Worm (Caenorhabditis elegans) whole organism, L2 larva: ENCODE data around the gene Y38H6A.1.
"Not testable (repeated sequence)": the region's sequence is repeated elsewhere in the genome, so short reads cannot be mapped to it uniquely, and the experiment has no call there.

ENCODE experiments used
- F13H6.1 ChIP-seq: sonication (generic microtip); optimal IDR thresholded peaks from 2 replicates; lab custom pipeline; 2016; ENCODE audit warnings: missing genetic modification characterization, missing compliant biosample characterization
- R02D3.7 ChIP-seq: fragments of 150-350 bp; optimal IDR thresholded peaks from 2 replicates; lab custom pipeline; 2014; ENCODE audit warnings: missing biosample characterization, missing genetic modification characterization
- Y55F3AM.14 ChIP-seq: fragments of 200-800 bp; sonication (Bioruptor generic); optimal IDR thresholded peaks from 2 replicates; lab custom pipeline; 2018; ENCODE audit warnings: mild to moderate bottlenecking, missing genetic modification characterization, missing compliant biosample characterization
- ZK546.5 ChIP-seq: sonication (generic microtip); optimal IDR thresholded peaks from 2 replicates; lab custom pipeline; 2017; ENCODE audit warnings: missing biosample characterization, missing genetic modification characterization
- aly-2 ChIP-seq: fragments of 150-350 bp; optimal IDR thresholded peaks from 2 replicates; lab custom pipeline; 2014; ENCODE audit warnings: missing biosample characterization, missing genetic modification characterization
- ama-1 ChIP-seq: fragments of 150-350 bp; optimal IDR thresholded peaks from 2 replicates; lab custom pipeline; 2018; ENCODE audit warnings: inconsistent platforms
- ceh-16 ChIP-seq: fragments of 150-350 bp; optimal IDR thresholded peaks from 2 replicates; lab custom pipeline; 2014; ENCODE audit warnings: missing biosample characterization, missing genetic modification characterization
- ceh-82 ChIP-seq: fragments of 150-350 bp; optimal IDR thresholded peaks from 2 replicates; lab custom pipeline; 2014; ENCODE audit warnings: missing biosample characterization, missing genetic modification characterization
- crh-2 ChIP-seq: sonication (generic microtip); optimal IDR thresholded peaks from 2 replicates; lab custom pipeline; 2017; ENCODE audit warnings: missing biosample characterization, missing genetic modification characterization
- dmd-4 ChIP-seq: sonication (generic microtip); optimal IDR thresholded peaks from 2 replicates; lab custom pipeline; 2017; ENCODE audit warnings: missing biosample characterization, missing genetic modification characterization
- elt-1 ChIP-seq: fragments of 150-350 bp; optimal IDR thresholded peaks from 2 replicates; lab custom pipeline; 2014; ENCODE audit warnings: missing biosample characterization, missing genetic modification characterization
- elt-3 ChIP-seq: sonication (generic microtip); optimal IDR thresholded peaks from 2 replicates; lab custom pipeline; 2017; ENCODE audit warnings: missing biosample characterization, missing genetic modification characterization
- fos-1 ChIP-seq: fragments of 150-350 bp; optimal IDR thresholded peaks from 2 replicates; lab custom pipeline; 2014; ENCODE audit warnings: missing biosample characterization, missing genetic modification characterization
- gmeb-1 ChIP-seq: fragments of 150-350 bp; optimal IDR thresholded peaks from 2 replicates; lab custom pipeline; 2014; ENCODE audit warnings: missing biosample characterization, missing genetic modification characterization
- lin-39 ChIP-seq: fragments of 150-350 bp; optimal IDR thresholded peaks from 2 replicates; lab custom pipeline; 2014; ENCODE audit warnings: missing biosample characterization, missing genetic modification reagents, missing genetic modification characterization
- lsy-2 ChIP-seq, 2 experiments: fragments of 150-350 bp in 1 of 2; sonication (generic microtip) in 1 of 2; optimal IDR thresholded peaks; 2 replicates each; lab custom pipeline; 2014 to 2017; ENCODE audit warnings: missing biosample characterization in 2 of 2, missing genetic modification characterization in 2 of 2
- mab-5 ChIP-seq: fragments of 150-350 bp; optimal IDR thresholded peaks from 2 replicates; lab custom pipeline; 2014; ENCODE audit warnings: missing biosample characterization, missing genetic modification characterization
- mbf-1 ChIP-seq: sonication (generic microtip); optimal IDR thresholded peaks from 2 replicates; lab custom pipeline; 2017; ENCODE audit warnings: missing biosample characterization, missing genetic modification characterization
- mdl-1 ChIP-seq, 2 experiments: fragments of 150-350 bp in 1 of 2; sonication (generic microtip) in 1 of 2; optimal IDR thresholded peaks; 2 replicates each; lab custom pipeline; 2017; ENCODE audit warnings: missing biosample characterization in 2 of 2, missing genetic modification characterization in 2 of 2
- nhr-11 ChIP-seq: fragments of 150-350 bp; optimal IDR thresholded peaks from 2 replicates; lab custom pipeline; 2014; ENCODE audit warnings: missing biosample characterization, missing genetic modification characterization
- nhr-237 ChIP-seq: fragments of 150-350 bp; optimal IDR thresholded peaks from 2 replicates; lab custom pipeline; 2014; ENCODE audit warnings: missing biosample characterization, missing genetic modification characterization
- nhr-25 ChIP-seq: fragments of 150-350 bp; sonication (generic microtip); optimal IDR thresholded peaks from 3 replicates; lab custom pipeline; 2014; ENCODE audit warnings: missing biosample characterization, missing genetic modification characterization
- nhr-77 ChIP-seq: fragments of 150-350 bp; optimal IDR thresholded peaks from 2 replicates; lab custom pipeline; 2014; ENCODE audit warnings: missing biosample characterization, missing genetic modification characterization
- peb-1 ChIP-seq: fragments of 150-350 bp; optimal IDR thresholded peaks from 2 replicates; lab custom pipeline; 2014; ENCODE audit warnings: missing biosample characterization, missing genetic modification characterization
- sem-4 ChIP-seq: fragments of 150-350 bp; optimal IDR thresholded peaks from 2 replicates; lab custom pipeline; 2014; ENCODE audit warnings: missing biosample characterization, missing genetic modification reagents, missing genetic modification characterization
- skn-1 ChIP-seq: sonication (generic microtip); optimal IDR thresholded peaks from 2 replicates; lab custom pipeline; 2017; ENCODE audit warnings: missing biosample characterization, missing genetic modification characterization
- sma-3 ChIP-seq: sonication (generic microtip); optimal IDR thresholded peaks from 2 replicates; lab custom pipeline; 2016; ENCODE audit warnings: missing genetic modification reagents, missing genetic modification characterization, missing compliant biosample characterization
- sma-9 ChIP-seq, 2 experiments: fragments of 150-350 bp in 1 of 2; sonication (generic microtip) in 1 of 2; optimal IDR thresholded peaks; 2 replicates each; lab custom pipeline; 2014 to 2016; ENCODE audit warnings: missing genetic modification characterization in 2 of 2, mild to moderate bottlenecking in 1 of 2, missing biosample characterization in 1 of 2, missing compliant biosample characterization in 1 of 2, missing genetic modification reagents in 1 of 2, moderate library complexity in 1 of 2
- snpc-4 ChIP-seq: fragments of 150-350 bp; optimal IDR thresholded peaks from 2 replicates; lab custom pipeline; 2014; ENCODE audit warnings: missing biosample characterization, missing genetic modification characterization
- ztf-1 ChIP-seq: fragments of 200-800 bp; sonication (Bioruptor generic); conservative IDR thresholded peaks from 2 replicates; pipeline ENCODE4 v1.3.6; 2022; ENCODE audit warnings: missing genetic modification characterization, missing compliant biosample characterization
- ztf-11 ChIP-seq: sonication (generic microtip); optimal IDR thresholded peaks from 2 replicates; lab custom pipeline; 2017; ENCODE audit warnings: missing biosample characterization, missing genetic modification characterization

The Y38H6A.1 gene

ce11 chrV:20351195-20351594 is 25.7 kb downstream of the Y38H6A.1 start, which contains the start of gene K02E2.1:
Gene K02E2.1 (plus strand): TSS chrV:20351495.
- TF ChIP-seq ZK546.5 (tag; lab: Kevin White, UChicago) (no peak), mab-5 (tag; lab: Kevin White, UChicago) (no peak), sem-4 (no peak), nhr-11 (tag; lab: Kevin White, UChicago) (no peak), R02D3.7 (tag; lab: Kevin White, UChicago) (no peak), gmeb-1 (tag; lab: Kevin White, UChicago) (no peak), aly-2 (tag; lab: Kevin White, UChicago) (no peak), fos-1 (tag; lab: Kevin White, UChicago) (no peak), F13H6.1 (tag; lab: Kevin White, UChicago) (no peak), elt-1 (no peak), elt-3 (tag; lab: Kevin White, UChicago) (no peak), ceh-82 (tag; lab: Kevin White, UChicago) (no peak), lin-39 (no peak), nhr-237 (tag; lab: Kevin White, UChicago) (no peak), mbf-1 (tag; lab: Kevin White, UChicago) (no peak), ceh-16 (tag; lab: Kevin White, UChicago) (no peak), Y55F3AM.14 (GFP tag; lab: Kevin White, UChicago) (no peak), mdl-1 (tag; optimal IDR thresholded peaks at IDR 0.05; lab: Kevin White, UChicago) (no peak)

DNA sequence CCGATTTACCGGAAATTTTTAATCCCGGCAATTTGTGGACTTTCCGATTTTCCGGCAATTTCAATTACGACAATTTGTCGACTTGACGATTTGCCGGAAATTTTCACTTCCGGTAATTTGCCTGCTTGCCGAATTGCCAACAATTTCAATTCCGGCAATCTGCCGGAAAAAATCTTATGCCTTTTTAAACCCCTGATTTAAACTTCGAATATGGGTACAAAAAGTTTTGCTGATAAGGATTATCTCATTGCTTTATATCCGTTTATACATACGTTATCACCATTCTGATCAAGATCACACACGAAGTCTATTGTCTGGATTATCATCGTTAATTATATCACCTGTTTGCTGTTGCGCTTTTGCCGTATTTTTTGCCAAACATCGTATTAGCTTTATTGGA is 31.0 kb downstream of the Y38H6A.1 start, which contains the start of gene grd-11:
Gene grd-11 (plus strand): TSS at position 301 of the 400 bp plus-strand sequence.
- TF ChIP-seq lsy-2 (tag; optimal IDR thresholded peaks at IDR 0.05; lab: Kevin White, UChicago) (no peak), ama-1 (lab: Kevin White, UChicago) (no peak), elt-3 (tag; lab: Kevin White, UChicago) (no peak), sma-3 (GFP tag; lab: Kevin White, UChicago) (no peak), gmeb-1 (tag; lab: Kevin White, UChicago) (no peak), dmd-4 (tag; lab: Kevin White, UChicago) (no peak)

- no peak for TF ChIP-seq F13H6.1 (tag; lab: Kevin White, UChicago)
- no peak for TF ChIP-seq ztf-11 (tag; lab: Kevin White, UChicago)
- no peak for TF ChIP-seq aly-2 (tag; lab: Kevin White, UChicago)
- no peak for TF ChIP-seq ZK546.5 (tag; lab: Kevin White, UChicago)
- TF ChIP-seq elt-1: no peak
- no peak for TF ChIP-seq ztf-1
- TF ChIP-seq crh-2: no peak
- no peak for TF ChIP-seq snpc-4
- no peak for TF ChIP-seq nhr-25 (tag; lab: Kevin White, UChicago)
- no peak for TF ChIP-seq skn-1 (tag; lab: Kevin White, UChicago)
- TF ChIP-seq peb-1 (tag; lab: Kevin White, UChicago): no peak
- no peak for TF ChIP-seq sma-9 (GFP tag; optimal IDR thresholded peaks at IDR 0.05; lab: Kevin White, UChicago)
- TF ChIP-seq sma-9 (tag; optimal IDR thresholded peaks at IDR 0.05; lab: Kevin White, UChicago): no peak
- TF ChIP-seq nhr-77 (tag; lab: Kevin White, UChicago): no peak
Measured at ce11 chrV:20366839-20367238, 41.3 kb downstream of the Y38H6A.1 start, which contains the start of gene K02E2.8. Gene K02E2.8 (minus strand): TSS chrV:20366939.

- not testable (repeated sequence) for TF ChIP-seq sma-9 (GFP tag; optimal IDR thresholded peaks at IDR 0.05; lab: Kevin White, UChicago); sma-9 (tag; optimal IDR thresholded peaks at IDR 0.05; lab: Kevin White, UChicago); mbf-1 (tag; lab: Kevin White, UChicago); skn-1 (tag; lab: Kevin White, UChicago)
Measured at ce11 chrV:20369153-20369552, 43.6 kb downstream of the Y38H6A.1 start, which contains the start of gene srh-177. Gene srh-177 (minus strand): TSS chrV:20369253.

DNA sequence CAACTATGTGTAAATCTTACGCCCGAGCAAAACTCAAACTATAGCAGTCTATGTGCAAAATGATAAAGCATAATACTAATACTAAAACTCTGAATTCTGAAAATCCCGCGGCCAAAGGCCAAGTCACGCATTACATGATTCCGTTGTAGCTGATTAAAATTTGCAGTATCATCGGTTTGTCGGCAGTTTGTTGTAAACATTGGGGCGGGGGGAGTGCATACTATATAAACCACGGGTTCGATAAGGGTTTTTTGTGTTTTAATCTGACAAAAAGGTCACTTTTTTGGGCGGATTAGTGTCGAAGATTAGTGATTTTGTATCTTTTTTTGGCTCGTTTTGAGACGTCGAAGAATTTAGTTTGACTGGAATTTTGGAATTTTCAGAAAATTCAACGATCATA is 49.0 kb downstream of the Y38H6A.1 start:
- TF ChIP-seq gmeb-1 (tag; lab: Kevin White, UChicago): peak; percentile 34
- TF ChIP-seq nhr-11 (tag; lab: Kevin White, UChicago): no peak

DNA sequence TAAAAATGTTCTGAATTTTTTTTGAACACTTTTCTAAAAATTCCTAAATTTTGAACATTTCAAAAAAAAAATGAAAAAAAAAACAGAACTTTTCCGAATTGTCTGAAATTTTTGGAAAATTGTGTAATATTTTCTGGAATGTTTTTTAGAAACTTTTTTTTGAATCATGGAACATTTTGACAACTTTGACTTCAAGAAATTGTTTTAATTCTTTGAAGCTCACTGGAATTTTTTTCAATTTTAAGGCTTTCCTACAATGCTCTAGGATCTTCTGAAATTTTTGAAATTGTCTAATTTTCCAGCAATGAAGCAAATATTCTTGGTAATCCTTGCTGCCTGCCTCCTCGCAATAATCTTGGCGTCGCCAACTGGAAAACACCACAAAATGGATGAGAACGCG is 49.7 kb downstream of the Y38H6A.1 start, which contains the start of gene ins-35:
Gene ins-35 (plus strand): TSS at position 301 of the 400 bp plus-strand sequence.
- TF ChIP-seq ceh-16 (tag; lab: Kevin White, UChicago) (no peak), ztf-11 (tag; lab: Kevin White, UChicago) (no peak), snpc-4 (no peak), peb-1 (tag; lab: Kevin White, UChicago) (no peak), mab-5 (tag; lab: Kevin White, UChicago) (no peak), nhr-11 (tag; lab: Kevin White, UChicago) (no peak), sma-9 (GFP tag; optimal IDR thresholded peaks at IDR 0.05; lab: Kevin White, UChicago) (no peak), sma-9 (tag; optimal IDR thresholded peaks at IDR 0.05; lab: Kevin White, UChicago) (no peak), sem-4 (no peak), gmeb-1 (tag; lab: Kevin White, UChicago) (no peak)
- TF ChIP-seq, all 48 proteins: peak for 0
